Worm (Caenorhabditis elegans): Measurements from ENCODE around the gene T19C4.5.

The T19C4.5 gene

ce11 chrV:11144694-11145093 is 27.3 kb upstream of the T19C4.5 start, which contains the start of gene C06H2.7:
TSS of gene C06H2.7 (minus strand) at chrV:11144794.
- no peak for TF ChIP-seq unc-55 (GFP tag; optimal IDR thresholded peaks at IDR 0.05)
- TF ChIP-seq K02D7.2 (tag; optimal IDR thresholded peaks at IDR 0.05) = no peak
- TF ChIP-seq ceh-24 (tag; optimal IDR thresholded peaks at IDR 0.05) = no peak
- TF ChIP-seq ceh-31 (tag; optimal IDR thresholded peaks at IDR 0.05) = no peak
- TF ChIP-seq zip-5 (tag; optimal IDR thresholded peaks at IDR 0.05) = no peak
- TF ChIP-seq ceh-14 (tag; optimal IDR thresholded peaks at IDR 0.05) = no peak
- no peak for TF ChIP-seq madf-2 (tag; optimal IDR thresholded peaks at IDR 0.05)
- TF ChIP-seq hlh-13 (GFP tag; optimal IDR thresholded peaks at IDR 0.05) = no peak
- no peak for TF ChIP-seq nfya-1 (tag; optimal IDR thresholded peaks at IDR 0.05)
- TF ChIP-seq unc-42 (tag; optimal IDR thresholded peaks at IDR 0.05) = no peak
- TF ChIP-seq ahr-1 (tag; optimal IDR thresholded peaks at IDR 0.05) = no peak

ce11 chrV:11146958-11147779 is 24.8 kb upstream of the T19C4.5 start, which contains the start of the genes T19C4.24 and nlp-33:
TSS of gene T19C4.24 (minus strand) at chrV:11147008.
TSS of gene nlp-33 (plus strand) at chrV:11147346.
- TF ChIP-seq syd-9 (tag; optimal IDR thresholded peaks at IDR 0.05) (no peak), npax-4 (tag; optimal IDR thresholded peaks at IDR 0.05) (no peak), ceh-31 (tag; optimal IDR thresholded peaks at IDR 0.05) (no peak), hlh-30 (tag; optimal IDR thresholded peaks at IDR 0.05; ENCODE audit: insufficient read depth) (no peak), pha-4 (tag; optimal IDR thresholded peaks at IDR 0.05) (no peak), sdc-2 (tag; optimal IDR thresholded peaks at IDR 0.05) (no peak), tbx-2 (tag; optimal IDR thresholded peaks at IDR 0.05) (no peak), ceh-14 (tag; optimal IDR thresholded peaks at IDR 0.05) (no peak), sox-2 (GFP tag; IDR thresholded peaks at IDR 0.05) (no peak), eyg-1 (tag; optimal IDR thresholded peaks at IDR 0.05) (no peak), lin-11 (tag; optimal IDR thresholded peaks at IDR 0.05) (no peak), nfya-1 (tag; optimal IDR thresholded peaks at IDR 0.05) (no peak), C08G9.2 (tag; optimal IDR thresholded peaks at IDR 0.05) (no peak), madf-2 (tag; optimal IDR thresholded peaks at IDR 0.05) (no peak), unc-55 (GFP tag; optimal IDR thresholded peaks at IDR 0.05) (no peak), che-1 (tag; optimal IDR thresholded peaks at IDR 0.05) (no peak), pha-2 (tag; optimal IDR thresholded peaks at IDR 0.05) (no peak), gmeb-2 (tag; optimal IDR thresholded peaks at IDR 0.05) (no peak)

ce11 chrV:11147780-11148144 is 24.3 kb upstream of the T19C4.5 start:
- TF ChIP-seq C08G9.2 (tag; optimal IDR thresholded peaks at IDR 0.05) (no peak), ttx-3 (tag; optimal IDR thresholded peaks at IDR 0.05) (no peak), hlh-30 (tag; optimal IDR thresholded peaks at IDR 0.05; ENCODE audit: insufficient read depth) (no peak), T23F11.4 (GFP tag; optimal IDR thresholded peaks at IDR 0.05) (no peak), pqm-1 (tag; optimal IDR thresholded peaks at IDR 0.05) (no peak)

ce11 chrV:11148971-11149370 is 23.0 kb upstream of the T19C4.5 start:
- TF ChIP-seq pat-9 (tag; optimal IDR thresholded peaks at IDR 0.05) = no peak
- no peak for TF ChIP-seq ceh-19 (GFP tag; optimal IDR thresholded peaks at IDR 0.05)
- no peak for TF ChIP-seq hlh-6 (tag; optimal IDR thresholded peaks at IDR 0.05)
- TF ChIP-seq ama-1 (optimal IDR thresholded peaks at IDR 0.05) = no peak
- TF ChIP-seq pax-1 (tag; optimal IDR thresholded peaks at IDR 0.05) = no peak
- TF ChIP-seq unc-42 (tag; optimal IDR thresholded peaks at IDR 0.05) = no peak
- TF ChIP-seq ceh-22 (tag; optimal IDR thresholded peaks at IDR 0.05) = no peak
- TF ChIP-seq sdc-2 (tag; optimal IDR thresholded peaks at IDR 0.05) = no peak
- TF ChIP-seq unc-55 (GFP tag; optimal IDR thresholded peaks at IDR 0.05) = no peak
- TF ChIP-seq nhr-232 (tag; optimal IDR thresholded peaks at IDR 0.05) = no peak
- no peak for TF ChIP-seq F13H6.1 (tag; optimal IDR thresholded peaks at IDR 0.05)
